Worm (Caenorhabditis elegans) whole organism, L4/young adult: Measurements from ENCODE around the gene srlf-28.

Experiments
- W03F9.2 ChIP-seq: fragments of 150-350 bp; optimal IDR thresholded peaks from 2 replicates; lab custom pipeline; 2014; ENCODE audit warnings: missing biosample characterization, missing genetic modification characterization
- dao-5 ChIP-seq: sonication (generic microtip); optimal IDR thresholded peaks from 2 replicates; lab custom pipeline; 2016; ENCODE audit warnings: missing genotype, missing genetic modification characterization, moderate library complexity, missing compliant biosample characterization
- him-1 ChIP-seq: sonication (generic microtip); optimal IDR thresholded peaks from 2 replicates; lab custom pipeline; 2016; ENCODE audit warnings: missing genotype, missing genetic modification reagents, missing genetic modification characterization, missing compliant biosample characterization

ce11 chrIV:14295262-14295661, 48.4 kb downstream of the srlf-28 start:
- TF ChIP-seq him-1 (tag; lab: Kevin White, UChicago) (no peak), dao-5 (no peak), W03F9.2 (no peak)
